Fruit fly (Drosophila melanogaster) whole organism, prepupa: ENCODE data around the gene HLH3B.

ENCODE experiments used
- CG6163 ChIP-seq: fragments of 200-800 bp; sonication (Bioruptor generic); IDR thresholded peaks from 3 replicates; pipeline ENCODE4 v1.3.6; 2022; ENCODE audit warnings: missing biosample characterization, missing genetic modification characterization
- Hr39 ChIP-seq: fragments of 200-800 bp; sonication (Bioruptor generic); optimal IDR thresholded peaks from 2 replicates; lab custom pipeline; 2016; ENCODE audit warnings: missing biosample characterization, missing genetic modification characterization
- dac ChIP-seq: fragments of 200-800 bp; sonication (Bioruptor generic); optimal IDR thresholded peaks from 2 replicates; lab custom pipeline; 2017; ENCODE audit warnings: missing biosample characterization, mild to moderate bottlenecking, missing genetic modification characterization

dm6 chrX:2677024-2677589 lies 4.4 kb downstream of the HLH3B start:
- TF ChIP-seq dac (GFP tag; lab: Kevin White, UChicago) (no peak), CG6163 (no peak), Hr39 (GFP tag; lab: Kevin White, UChicago) (no peak)
